Worm (Caenorhabditis elegans) whole organism, L3 larva: ENCODE data around the gene F13H8.1.

Experiments
- elt-3 ChIP-seq, 3 experiments: fragments of 150-350 bp in 1 of 3; sonication (generic microtip) in 2 of 3; optimal IDR thresholded peaks; 2 replicates in 2 of 3; 4 replicates in 1 of 3; lab custom pipeline; 2014 to 2017; ENCODE audit warnings: missing biosample characterization in 3 of 3, missing genetic modification characterization in 3 of 3
- fos-1 ChIP-seq: fragments of 150-350 bp; optimal IDR thresholded peaks from 2 replicates; lab custom pipeline; 2014; ENCODE audit warnings: missing biosample characterization, missing genetic modification characterization
- nhr-12 ChIP-seq: fragments of 150-350 bp; optimal IDR thresholded peaks from 2 replicates; lab custom pipeline; 2014; ENCODE audit warnings: missing biosample characterization, missing genetic modification characterization
- nhr-28 ChIP-seq: fragments of 150-350 bp; optimal IDR thresholded peaks from 2 replicates; lab custom pipeline; 2014; ENCODE audit warnings: missing biosample characterization, missing genetic modification characterization
- snpc-4 ChIP-seq: fragments of 150-350 bp; optimal IDR thresholded peaks from 2 replicates; lab custom pipeline; 2014; ENCODE audit warnings: missing biosample characterization, missing genetic modification characterization

DNA sequence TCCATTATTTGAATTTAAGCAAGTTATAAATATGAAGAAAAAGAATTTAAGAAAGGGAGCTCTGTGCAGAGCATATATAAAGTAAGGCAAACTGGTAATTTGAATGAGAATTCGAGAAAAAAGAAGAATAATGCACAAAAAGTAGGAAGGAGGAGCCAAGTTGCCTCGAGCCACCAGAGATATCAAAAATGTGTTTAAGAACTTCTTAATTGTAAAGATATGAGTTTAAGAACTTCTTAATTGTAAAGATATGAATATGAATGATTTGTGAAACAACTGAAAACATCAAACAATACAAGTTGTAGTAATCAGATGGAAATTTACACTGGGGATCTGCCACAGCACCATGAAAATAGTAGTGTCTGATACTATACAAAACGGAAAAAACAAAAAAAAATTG is 3.7 kb downstream of the F13H8.1 start, which contains the start of gene F13H8.6:
- TF ChIP-seq elt-3 (tag; optimal IDR thresholded peaks at IDR 0.05; lab: Kevin White, UChicago) (no peak), nhr-28 (tag; lab: Kevin White, UChicago) (no peak), snpc-4 (tag; lab: Kevin White, UChicago) (no peak), nhr-12 (tag; lab: Kevin White, UChicago) (no peak), fos-1 (tag; lab: Kevin White, UChicago) (no peak)
